Worm (Caenorhabditis elegans): ENCODE results near the gene rpl-18.

ce11 chrIV:13774578-13774977 is 3.1 kb upstream of the rpl-18 start, which contains the start of gene Y45F10D.2:
- TF ChIP-seq him-1 (tag; optimal IDR thresholded peaks at IDR 0.05), result no peak
- TF ChIP-seq dao-5 (tag; optimal IDR thresholded peaks at IDR 0.05), result no peak
- TF ChIP-seq W03F9.2 (tag; optimal IDR thresholded peaks at IDR 0.05), result no peak

Measured in whole organism, L4/young adult.